Fruit fly (Drosophila melanogaster) S2 (cell line): Measurements from ENCODE around the gene CG31265.

Experiments
- CG8478 ChIP-seq: fragments of >200 bp; optimal IDR thresholded peaks from 2 replicates; lab custom pipeline; 2018
- CTCF ChIP-seq, 2 experiments: fragments of >200 bp; optimal IDR thresholded peaks; 2 replicates each; lab custom pipeline; 2018

DNA sequence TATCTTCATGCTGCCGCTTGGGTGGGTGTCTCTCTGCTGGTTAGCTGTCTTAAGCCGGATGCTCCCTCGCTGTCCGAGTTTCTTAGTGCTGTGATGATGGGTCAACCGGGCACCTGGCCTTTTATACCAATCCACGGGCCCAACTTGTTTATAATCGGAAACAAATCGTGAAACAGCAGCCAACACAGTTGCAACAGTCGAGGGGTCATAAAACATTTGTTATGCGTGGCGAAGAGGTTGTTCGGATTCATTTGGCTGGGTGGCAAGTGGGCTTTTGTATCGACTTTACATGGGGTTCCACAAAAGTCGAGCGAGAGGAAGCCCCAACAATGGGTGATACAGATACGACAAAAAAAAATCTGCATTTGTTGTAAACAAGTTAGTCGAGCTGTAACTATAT, 14.3 kb downstream of the CG31265 start, which contains the start of gene TwdlW:
- TF ChIP-seq CG8478 (lab: Kevin White, UChicago) = no peak
- TF ChIP-seq CTCF (optimal IDR thresholded peaks at IDR 0.05; lab: Kevin White, UChicago) = no peak
